Worm (Caenorhabditis elegans) whole organism, L4 larva: ENCODE measurements around the gene H10E21.1.

Source experiments
- F49E8.2 ChIP-seq: sonication (generic microtip); optimal IDR thresholded peaks from 2 replicates; lab custom pipeline; 2016; ENCODE audit warnings: missing compliant biosample characterization, mild to moderate bottlenecking, missing genetic modification characterization, borderline replicate concordance
- aha-1 ChIP-seq: fragments of 150-350 bp; peaks from one replicate; lab custom pipeline; 2014; ENCODE audit warnings: missing biosample characterization, missing genetic modification characterization
- ama-1 ChIP-seq: fragments of 150-350 bp; optimal IDR thresholded peaks from 2 replicates; lab custom pipeline; 2014; ENCODE audit warnings: inconsistent platforms, mixed read lengths
- ceh-28 ChIP-seq: fragments of 150-350 bp; optimal IDR thresholded peaks from 2 replicates; lab custom pipeline; 2014; ENCODE audit warnings: missing biosample characterization, missing genetic modification reagents, missing genetic modification characterization
- egl-27 ChIP-seq: sonication (generic microtip); optimal IDR thresholded peaks from 3 replicates; lab custom pipeline; 2017; ENCODE audit warnings: missing biosample characterization, missing genetic modification reagents, missing genetic modification characterization
- jun-1 ChIP-seq: fragments of 150-350 bp; optimal IDR thresholded peaks from 2 replicates; lab custom pipeline; 2014; ENCODE audit warnings: missing biosample characterization, missing genetic modification reagents, missing genetic modification characterization
- nhr-28 ChIP-seq: fragments of 150-350 bp; optimal IDR thresholded peaks from 2 replicates; lab custom pipeline; 2014; ENCODE audit warnings: missing biosample characterization, missing genetic modification characterization
- nhr-41 ChIP-seq: fragments of 200-800 bp; sonication (Bioruptor generic); IDR thresholded peaks from 2 replicates; pipeline ENCODE4 v1.3.6; 2022; ENCODE audit warnings: missing genetic modification reagents, missing genetic modification characterization, missing compliant biosample characterization
- nhr-6 ChIP-seq: fragments of 150-350 bp; optimal IDR thresholded peaks from 2 replicates; lab custom pipeline; 2014; ENCODE audit warnings: missing biosample characterization, missing genetic modification characterization
- pha-4 ChIP-seq, 2 experiments: fragments of 150-350 bp in 1 of 2; fragments of 200-800 bp in 1 of 2; sonication (Bioruptor generic) in 1 of 2; IDR thresholded peaks in 1 of 2; optimal IDR thresholded peaks in 1 of 2; 2 replicates each; pipeline versions ENCODE4 v1.3.6 to Lab custom; 2014 to 2022; ENCODE audit warnings: missing genetic modification characterization in 2 of 2, missing genetic modification reagents in 2 of 2, missing biosample characterization in 1 of 2, missing compliant biosample characterization in 1 of 2
- tra-1 ChIP-seq: fragments of 200-800 bp; sonication (Bioruptor generic); IDR thresholded peaks from 2 replicates; pipeline ENCODE4 v1.3.6; 2022; ENCODE audit warnings: missing genetic modification reagents, missing genetic modification characterization, missing compliant biosample characterization
- unc-130 ChIP-seq: sonication (generic microtip); optimal IDR thresholded peaks from 2 replicates; lab custom pipeline; 2016; ENCODE audit warnings: missing genetic modification reagents, missing genetic modification characterization, missing compliant biosample characterization
- unc-62 ChIP-seq, 3 experiments: fragments of 150-350 bp in 1 of 3; sonication (generic microtip); optimal IDR thresholded peaks in 2 of 3; peaks in 1 of 3; 1 replicate in 1 of 3; 2 replicates in 2 of 3; lab custom pipeline; 2014 to 2017; ENCODE audit warnings: missing biosample characterization in 3 of 3, missing genetic modification characterization in 3 of 3, missing genetic modification reagents in 3 of 3, missing genotype in 1 of 3

ce11 chrIII:27341-27947 lies 11.9 kb downstream of the H10E21.1 start:
- TF ChIP-seq aha-1 (tag; lab: Kevin White, UChicago) (no peak), unc-62 (GFP tag; optimal IDR thresholded peaks at IDR 0.05 in 1 of 2; lab: Kevin White, UChicago) (no peak), unc-62 (tag; optimal IDR thresholded peaks at IDR 0.05; lab: Kevin White, UChicago) (no peak), egl-27 (tag; lab: Kevin White, UChicago) (no peak), tra-1 (GFP tag; lab: Robert Waterston, UW) (no peak), nhr-41 (GFP tag; lab: Robert Waterston, UW) (no peak), unc-130 (no peak), jun-1 (tag; lab: Kevin White, UChicago) (no peak), nhr-28 (no peak), nhr-6 (tag; lab: Kevin White, UChicago) (no peak), F49E8.2 (tag; lab: Kevin White, UChicago) (no peak), pha-4 (GFP tag; IDR thresholded peaks at IDR 0.05; lab: Robert Waterston, UW) (no peak), pha-4 (tag; optimal IDR thresholded peaks at IDR 0.05; lab: Kevin White, UChicago) (no peak), ama-1 (no peak), ceh-28 (tag; lab: Kevin White, UChicago) (no peak)
